Worm (Caenorhabditis elegans): Measurements from ENCODE around the gene cyn-16.

Gene cyn-16

ce11 chrII:12036516-12036915, at the start of gene cyn-16:
Gene cyn-16, minus strand, starts transcription at chrII:12036742.
- TF ChIP-seq ceh-28 (tag; optimal IDR thresholded peaks at IDR 0.05) (peak; percentile 73), nfya-1 (tag; optimal IDR thresholded peaks at IDR 0.05; ENCODE audit: insufficient read depth) (no peak), ama-1 (optimal IDR thresholded peaks at IDR 0.05) (peak; percentile 44)

ce11 chrII:12081454-12081853, 44.9 kb upstream of the cyn-16 start:
- no peak for TF ChIP-seq nhr-25 (tag; optimal IDR thresholded peaks at IDR 0.05)
- TF ChIP-seq ZK546.5 (tag; optimal IDR thresholded peaks at IDR 0.05): no peak
- no peak for TF ChIP-seq nhr-43 (tag; optimal IDR thresholded peaks at IDR 0.05; ENCODE audit: poor library complexity, severe bottlenecking)
- TF ChIP-seq nhr-67 (tag; optimal IDR thresholded peaks at IDR 0.05): no peak
- peak; percentile 5 for TF ChIP-seq nhr-23 (tag; optimal IDR thresholded peaks at IDR 0.05)

ce11 chrII:12080015-12080414, 43.5 kb upstream of the cyn-16 start:
- no peak for TF ChIP-seq ztf-11 (tag; optimal IDR thresholded peaks at IDR 0.05)
- no peak for TF ChIP-seq lin-39 (tag; optimal IDR thresholded peaks at IDR 0.05)
- peak; percentile 71 for TF ChIP-seq elt-2 (tag; optimal IDR thresholded peaks at IDR 0.05)

DNA sequence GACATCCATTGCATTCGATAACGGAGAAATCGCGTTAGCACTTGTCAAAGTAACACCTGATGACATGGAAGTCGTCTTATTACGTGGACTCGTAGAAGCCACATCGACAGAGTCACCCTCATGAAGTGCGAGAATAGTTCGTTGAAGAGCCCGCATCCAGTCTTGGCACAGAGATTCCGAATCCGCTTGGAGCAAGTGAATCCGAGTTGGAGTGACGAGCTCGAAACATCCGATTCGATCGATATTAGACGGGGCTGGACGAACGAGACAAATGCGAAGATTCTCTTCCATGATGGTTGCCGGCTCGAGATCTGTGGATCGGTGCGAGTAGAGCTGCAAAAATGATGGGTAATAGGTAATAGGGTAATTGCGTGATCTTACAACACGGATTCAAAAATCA, 40.7 kb upstream of the cyn-16 start:
- TF ChIP-seq nhr-23 (tag; optimal IDR thresholded peaks at IDR 0.05): no peak
- TF ChIP-seq ztf-11 (tag; optimal IDR thresholded peaks at IDR 0.05): no peak
- no peak for TF ChIP-seq daf-12 (tag; optimal IDR thresholded peaks at IDR 0.05)
- TF ChIP-seq ceh-16 (tag; optimal IDR thresholded peaks at IDR 0.05): no peak
- no peak for TF ChIP-seq ztf-4 (tag; optimal IDR thresholded peaks at IDR 0.05)
- TF ChIP-seq nhr-43 (tag; optimal IDR thresholded peaks at IDR 0.05; ENCODE audit: poor library complexity, severe bottlenecking): no peak
- TF ChIP-seq R02D3.7 (tag; optimal IDR thresholded peaks at IDR 0.05): no peak
- no peak for TF ChIP-seq egl-5 (tag; optimal IDR thresholded peaks at IDR 0.05)
- no peak for TF ChIP-seq egl-27 (tag; optimal IDR thresholded peaks at IDR 0.05)
- TF ChIP-seq sea-2 (GFP tag; optimal IDR thresholded peaks at IDR 0.05): no peak
- TF ChIP-seq eor-1 (tag; optimal IDR thresholded peaks at IDR 0.05): no peak
- TF ChIP-seq skn-1 (tag; optimal IDR thresholded peaks at IDR 0.05): no peak
- TF ChIP-seq snpc-4 (tag; optimal IDR thresholded peaks at IDR 0.05): no peak
- no peak for TF ChIP-seq pha-4 (tag; optimal IDR thresholded peaks at IDR 0.05)
- TF ChIP-seq fkh-10 (GFP tag; optimal IDR thresholded peaks at IDR 0.05): no peak
- no peak for TF ChIP-seq fkh-2 (tag; optimal IDR thresholded peaks at IDR 0.05)

- no peak for TF ChIP-seq ceh-82 (tag; optimal IDR thresholded peaks at IDR 0.05)
- TF ChIP-seq lsy-12 (tag; optimal IDR thresholded peaks at IDR 0.05): no peak
- TF ChIP-seq nhr-77 (tag; optimal IDR thresholded peaks at IDR 0.05): no peak
- no peak for TF ChIP-seq nhr-25 (tag; optimal IDR thresholded peaks at IDR 0.05)
- no peak for TF ChIP-seq fos-1 (tag; optimal IDR thresholded peaks at IDR 0.05)
These were observed 39.8 kb upstream of the cyn-16 start for ce11 chrII:12076355-12076754.

- TF ChIP-seq egl-27 (tag; optimal IDR thresholded peaks at IDR 0.05): no peak
- no peak for TF ChIP-seq lin-39 (tag; optimal IDR thresholded peaks at IDR 0.05)
- no peak for TF ChIP-seq ceh-82 (tag; optimal IDR thresholded peaks at IDR 0.05)
These were observed 34.7 kb upstream of the cyn-16 start for ce11 chrII:12071243-12071642.

ce11 chrII:12067451-12068076, 31.0 kb upstream of the cyn-16 start, which contains the start of gene Y17G7B.22:
Gene Y17G7B.22, plus strand, starts transcription at chrII:12068026.
- TF ChIP-seq aly-2 (tag; optimal IDR thresholded peaks at IDR 0.05) (no peak), jun-1 (tag; optimal IDR thresholded peaks at IDR 0.05) (no peak)
